Fruit fly (Drosophila melanogaster): ENCODE measurements around the gene Pfas.

- no peak for TF ChIP-seq Sin3A (optimal IDR thresholded peaks at IDR 0.05)
- TF ChIP-seq psq (optimal IDR thresholded peaks at IDR 0.05), result no peak
- TF ChIP-seq ttk (optimal IDR thresholded peaks at IDR 0.05), result no peak
These were observed 8.0 kb downstream of the Pfas start, which contains the start of the genes CG9117 and CG31643 for dm6 chr2L:6037830-6038229.
